Fruit fly (Drosophila melanogaster) whole organism, embryonic: ENCODE measurements around the gene AIMP2.

Experiments used
- CG10431 ChIP-seq: fragments of 200-800 bp; sonication (Bioruptor generic); optimal IDR thresholded peaks from 3 replicates; lab custom pipeline; 2018; ENCODE audit warnings: missing biosample characterization, mild to moderate bottlenecking, missing genetic modification characterization
- CG15073 ChIP-seq: fragments of 200-800 bp; sonication (Bioruptor generic); optimal IDR thresholded peaks from 2 replicates; lab custom pipeline; 2016; ENCODE audit warnings: missing biosample characterization, missing genetic modification characterization
- CG1792 ChIP-seq: fragments of 200-800 bp; sonication (Bioruptor generic); optimal IDR thresholded peaks from 2 replicates; lab custom pipeline; 2016; ENCODE audit warnings: missing biosample characterization, missing genetic modification characterization
- Hr39 ChIP-seq: fragments of >200 bp; optimal IDR thresholded peaks from 2 replicates; lab custom pipeline; 2017
- TFAM ChIP-seq: fragments of 200-800 bp; sonication (Bioruptor generic); optimal IDR thresholded peaks from 2 replicates; lab custom pipeline; 2017; ENCODE audit warnings: missing biosample characterization, missing genetic modification characterization, inconsistent platforms
- az2 ChIP-seq: fragments of 200-800 bp; sonication (Bioruptor generic); optimal IDR thresholded peaks from 3 replicates; lab custom pipeline; 2016; ENCODE audit warnings: missing biosample characterization, missing genetic modification characterization
- gsb-n ChIP-seq: fragments of 200-800 bp; sonication (Bioruptor generic); optimal IDR thresholded peaks from 3 replicates; lab custom pipeline; 2018; ENCODE audit warnings: missing biosample characterization, mild to moderate bottlenecking, missing genetic modification characterization
- h ChIP-seq: fragments of >200 bp; optimal IDR thresholded peaks from 2 replicates; lab custom pipeline; 2017

dm6 chr3L:15610109-15610508 lies 26.7 kb downstream of the AIMP2 start, which contains the start of gene CG7650:
- no peak for TF ChIP-seq CG10431 (GFP tag; lab: Kevin White, UChicago)
- no peak for TF ChIP-seq CG1792
- no peak for TF ChIP-seq Hr39
- TF ChIP-seq h (lab: Kevin White, UChicago): no peak
- TF ChIP-seq TFAM: no peak
- TF ChIP-seq az2 (GFP tag; lab: Kevin White, UChicago): no peak
- no peak for TF ChIP-seq gsb-n (tag; lab: Kevin White, UChicago)
- TF ChIP-seq CG15073 (GFP tag; lab: Kevin White, UChicago): no peak
